Worm (Caenorhabditis elegans) whole organism, late embryonic: Measurements from ENCODE around the gene ifb-1.

Experiments used
- C08G9.2 ChIP-seq: sonication (generic microtip); optimal IDR thresholded peaks from 2 replicates; lab custom pipeline; 2016; ENCODE audit warnings: mild to moderate bottlenecking, missing genetic modification characterization, moderate library complexity, missing compliant biosample characterization
- C38D4.7 ChIP-seq: fragments of 200-800 bp; sonication (Bioruptor generic); optimal IDR thresholded peaks from 2 replicates; lab custom pipeline; 2018; ENCODE audit warnings: mild to moderate bottlenecking, missing genetic modification characterization, moderate library complexity, missing compliant biosample characterization
- K09A11.1 ChIP-seq: sonication (generic microtip); optimal IDR thresholded peaks from 2 replicates; lab custom pipeline; 2017; ENCODE audit warnings: antibody characterized with exemption, mild to moderate bottlenecking, missing genetic modification characterization, missing compliant biosample characterization; ENCODE audit not compliant: insufficient read depth
- Y22D7AL.16 ChIP-seq: sonication (generic microtip); optimal IDR thresholded peaks from 2 replicates; lab custom pipeline; 2016; ENCODE audit warnings: missing genetic modification characterization, missing compliant biosample characterization
- ama-1 ChIP-seq: fragments of 150-350 bp; optimal IDR thresholded peaks from 2 replicates; lab custom pipeline; 2014
- ceh-22 ChIP-seq: sonication (generic microtip); optimal IDR thresholded peaks from 2 replicates; lab custom pipeline; 2017; ENCODE audit warnings: missing biosample characterization, missing genetic modification characterization
- ceh-30 ChIP-seq: fragments of 150-350 bp; optimal IDR thresholded peaks from 2 replicates; lab custom pipeline; 2014; ENCODE audit warnings: missing biosample characterization, missing genetic modification characterization
- ceh-31 ChIP-seq: sonication (generic microtip); optimal IDR thresholded peaks from 2 replicates; lab custom pipeline; 2016; ENCODE audit warnings: missing genetic modification characterization, missing compliant biosample characterization
- ceh-34 ChIP-seq: sonication (generic microtip); optimal IDR thresholded peaks from 2 replicates; lab custom pipeline; 2016; ENCODE audit warnings: mild to moderate bottlenecking, missing genetic modification characterization, missing compliant biosample characterization
- ceh-45 ChIP-seq: fragments of 200-800 bp; sonication (Bioruptor generic); IDR thresholded peaks from 2 replicates; pipeline ENCODE4 v1.3.6; 2022; ENCODE audit warnings: missing genetic modification reagents, missing genetic modification characterization, missing compliant biosample characterization
- ceh-6 ChIP-seq: fragments of 200-800 bp; sonication (Bioruptor generic); optimal IDR thresholded peaks from 2 replicates; lab custom pipeline; 2018; ENCODE audit warnings: mild to moderate bottlenecking, missing genetic modification characterization, missing compliant biosample characterization
- dmd-4 ChIP-seq: sonication (generic microtip); optimal IDR thresholded peaks from 2 replicates; lab custom pipeline; 2016; ENCODE audit warnings: borderline replicate concordance, missing genetic modification characterization, missing compliant biosample characterization
- dve-1 ChIP-seq: sonication (generic microtip); optimal IDR thresholded peaks from 2 replicates; lab custom pipeline; 2017; ENCODE audit warnings: antibody characterized with exemption, mild to moderate bottlenecking, missing genetic modification characterization, missing compliant biosample characterization
- elt-2 ChIP-seq: sonication (generic microtip); optimal IDR thresholded peaks from 2 replicates; lab custom pipeline; 2016; ENCODE audit warnings: missing genetic modification reagents, missing genetic modification characterization, missing compliant biosample characterization
- ets-4 ChIP-seq: sonication (generic microtip); optimal IDR thresholded peaks from 2 replicates; lab custom pipeline; 2016; ENCODE audit warnings: missing genetic modification characterization, missing compliant biosample characterization
- gmeb-2 ChIP-seq: sonication (generic microtip); optimal IDR thresholded peaks from 2 replicates; lab custom pipeline; 2016; ENCODE audit warnings: missing genetic modification characterization, inconsistent platforms, missing compliant biosample characterization
- hlh-15 ChIP-seq: sonication (generic microtip); optimal IDR thresholded peaks from 2 replicates; lab custom pipeline; 2016; ENCODE audit warnings: missing genetic modification characterization, missing compliant biosample characterization
- hlh-30 ChIP-seq: sonication (generic microtip); optimal IDR thresholded peaks from 2 replicates; lab custom pipeline; 2017; ENCODE audit warnings: antibody characterized with exemption, missing genetic modification characterization, missing compliant biosample characterization; ENCODE audit not compliant: insufficient read depth
- hlh-6 ChIP-seq: sonication (generic microtip); optimal IDR thresholded peaks from 2 replicates; lab custom pipeline; 2016; ENCODE audit warnings: missing genotype, missing genetic modification characterization, missing compliant biosample characterization
- hlh-8 ChIP-seq: sonication (generic microtip); optimal IDR thresholded peaks from 2 replicates; lab custom pipeline; 2016; ENCODE audit warnings: missing genotype, missing genetic modification characterization, missing compliant biosample characterization
- lim-6 ChIP-seq: sonication (generic microtip); optimal IDR thresholded peaks from 2 replicates; lab custom pipeline; 2016; ENCODE audit warnings: missing genetic modification characterization, missing compliant biosample characterization
- madf-2 ChIP-seq: sonication (generic microtip); optimal IDR thresholded peaks from 2 replicates; lab custom pipeline; 2017; ENCODE audit warnings: missing genetic modification characterization, missing compliant biosample characterization
- nhr-11 ChIP-seq: fragments of 150-350 bp; optimal IDR thresholded peaks from 2 replicates; lab custom pipeline; 2014; ENCODE audit warnings: missing biosample characterization, missing genetic modification characterization
- nhr-232 ChIP-seq: sonication (generic microtip); optimal IDR thresholded peaks from 2 replicates; lab custom pipeline; 2016; ENCODE audit warnings: missing genetic modification characterization, missing compliant biosample characterization
- npax-4 ChIP-seq: sonication (generic microtip); optimal IDR thresholded peaks from 2 replicates; lab custom pipeline; 2016; ENCODE audit warnings: missing genetic modification characterization, missing compliant biosample characterization
- pag-3 ChIP-seq: sonication (generic microtip); optimal IDR thresholded peaks from 2 replicates; lab custom pipeline; 2016; ENCODE audit warnings: missing compliant biosample characterization, missing genetic modification characterization, borderline replicate concordance
- pat-9 ChIP-seq: fragments of 200-800 bp; sonication (Bioruptor generic); optimal IDR thresholded peaks from 2 replicates; lab custom pipeline; 2018; ENCODE audit warnings: mild to moderate bottlenecking, missing genetic modification characterization, moderate library complexity, missing compliant biosample characterization
- pax-1 ChIP-seq: fragments of 150-350 bp; optimal IDR thresholded peaks from 2 replicates; lab custom pipeline; 2014; ENCODE audit warnings: missing biosample characterization, missing genetic modification characterization
- pha-2 ChIP-seq: sonication (generic microtip); optimal IDR thresholded peaks from 2 replicates; lab custom pipeline; 2017; ENCODE audit warnings: mild to moderate bottlenecking, missing genetic modification characterization, missing compliant biosample characterization
- ref-2 ChIP-seq: sonication (generic microtip); optimal IDR thresholded peaks from 2 replicates; lab custom pipeline; 2016; ENCODE audit warnings: missing genetic modification characterization, missing compliant biosample characterization
- rnt-1 ChIP-seq: sonication (generic microtip); optimal IDR thresholded peaks from 2 replicates; lab custom pipeline; 2016; ENCODE audit warnings: missing genetic modification characterization, missing compliant biosample characterization
- sdc-2 ChIP-seq: sonication (generic microtip); optimal IDR thresholded peaks from 2 replicates; lab custom pipeline; 2016; ENCODE audit warnings: missing genotype, missing genetic modification characterization, missing compliant biosample characterization
- sox-2 ChIP-seq: fragments of 200-800 bp; sonication (Bioruptor generic); IDR thresholded peaks from 2 replicates; pipeline ENCODE4 v1.3.6; 2022; ENCODE audit warnings: missing genetic modification reagents, missing genetic modification characterization, missing compliant biosample characterization
- sox-4 ChIP-seq: sonication (generic microtip); optimal IDR thresholded peaks from 2 replicates; lab custom pipeline; 2017; ENCODE audit warnings: mild to moderate bottlenecking, missing genetic modification characterization, inconsistent platforms, missing compliant biosample characterization
- syd-9 ChIP-seq: sonication (generic microtip); optimal IDR thresholded peaks from 2 replicates; lab custom pipeline; 2016; ENCODE audit warnings: mild to moderate bottlenecking, missing genetic modification characterization, moderate library complexity, missing compliant biosample characterization
- tbx-2 ChIP-seq: sonication (generic microtip); optimal IDR thresholded peaks from 2 replicates; lab custom pipeline; 2016; ENCODE audit warnings: missing genetic modification characterization, missing compliant biosample characterization
- tbx-7 ChIP-seq: sonication (generic microtip); optimal IDR thresholded peaks from 2 replicates; lab custom pipeline; 2016; ENCODE audit warnings: missing genotype, missing genetic modification characterization, missing compliant biosample characterization
- unc-55 ChIP-seq: sonication (generic microtip); optimal IDR thresholded peaks from 2 replicates; lab custom pipeline; 2017; ENCODE audit warnings: missing biosample characterization, missing genetic modification reagents, missing genetic modification characterization
- ztf-16 ChIP-seq: sonication (generic microtip); optimal IDR thresholded peaks from 2 replicates; lab custom pipeline; 2017; ENCODE audit warnings: missing genetic modification characterization, missing compliant biosample characterization

Gene ifb-1

ce11 chrII:5794195-5794594 is 28.8 kb downstream of the ifb-1 start, which contains the start of gene acdh-8:
Gene acdh-8 (plus strand): TSS chrII:5794495.
- no peak for TF ChIP-seq ceh-22
- TF ChIP-seq pag-3 (tag; lab: Kevin White, UChicago): no peak
- TF ChIP-seq tbx-7: no peak
- no peak for TF ChIP-seq gmeb-2 (tag; lab: Kevin White, UChicago)
- no peak for TF ChIP-seq sdc-2 (tag; lab: Kevin White, UChicago)

DNA sequence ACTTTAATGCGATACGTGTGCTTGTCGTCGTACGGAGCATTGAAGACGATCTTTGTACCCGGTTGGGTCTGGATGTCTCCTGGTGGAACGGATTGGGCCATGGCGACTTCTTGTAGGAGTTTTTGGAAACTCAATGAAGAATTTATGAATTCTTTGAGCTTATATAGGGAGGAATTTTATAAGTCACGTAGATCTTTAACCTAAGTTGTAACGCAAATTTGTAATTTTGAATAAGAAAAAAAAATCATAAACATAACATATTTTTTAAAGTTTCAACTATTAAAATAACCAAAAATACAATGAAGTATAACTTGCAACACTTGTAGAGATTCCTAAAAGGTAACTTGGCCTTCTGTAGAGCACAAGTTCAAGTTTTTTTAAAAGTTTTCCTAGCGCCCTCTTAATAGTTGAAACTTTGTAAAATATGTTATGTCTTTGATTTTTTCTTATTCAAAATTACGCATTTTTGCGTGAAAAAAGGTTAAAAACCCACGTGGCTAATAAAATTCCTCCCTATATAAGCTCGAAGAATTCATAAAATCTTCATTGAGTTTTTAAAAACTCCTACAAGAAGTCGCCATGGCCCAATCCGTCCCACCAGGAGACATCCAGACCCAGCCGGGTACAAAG is 32.0 kb downstream of the ifb-1 start, which contains the start of the genes msp-63 and msp-142:
Gene msp-63 (minus strand): TSS at position 101 of the 630 bp plus-strand sequence.
Gene msp-142 (plus strand): TSS at position 580 of the 630 bp plus-strand sequence.
- no peak for TF ChIP-seq lim-6 (tag; lab: Kevin White, UChicago)
- TF ChIP-seq sox-4: no peak
- TF ChIP-seq dmd-4 (tag; lab: Kevin White, UChicago): no peak
- no peak for TF ChIP-seq nhr-232 (tag; lab: Kevin White, UChicago)
- no peak for TF ChIP-seq hlh-8 (tag; lab: Kevin White, UChicago)
- TF ChIP-seq C08G9.2: no peak
- TF ChIP-seq unc-55 (GFP tag; lab: Kevin White, UChicago): no peak
- TF ChIP-seq ets-4 (tag; lab: Kevin White, UChicago): no peak

ce11 chrII:5799553-5799952 is 34.1 kb downstream of the ifb-1 start, which contains the start of gene K05F1.8:
Gene K05F1.8 (minus strand): TSS chrII:5799653.
- no peak for TF ChIP-seq ceh-31 (tag; lab: Kevin White, UChicago)
- TF ChIP-seq K09A11.1 (tag; lab: Kevin White, UChicago): no peak
- TF ChIP-seq nhr-232 (tag; lab: Kevin White, UChicago): no peak
- no peak for TF ChIP-seq pha-2 (tag; lab: Kevin White, UChicago)
- no peak for TF ChIP-seq dve-1
- TF ChIP-seq rnt-1 (tag; lab: Kevin White, UChicago): no peak
- no peak for TF ChIP-seq pat-9
- TF ChIP-seq pax-1: no peak
- no peak for TF ChIP-seq syd-9 (tag; lab: Kevin White, UChicago)
- no peak for TF ChIP-seq hlh-15 (tag; lab: Kevin White, UChicago)
- TF ChIP-seq Y22D7AL.16 (tag; lab: Kevin White, UChicago): no peak
- TF ChIP-seq npax-4 (tag; lab: Kevin White, UChicago): no peak
- TF ChIP-seq ztf-16: no peak

DNA sequence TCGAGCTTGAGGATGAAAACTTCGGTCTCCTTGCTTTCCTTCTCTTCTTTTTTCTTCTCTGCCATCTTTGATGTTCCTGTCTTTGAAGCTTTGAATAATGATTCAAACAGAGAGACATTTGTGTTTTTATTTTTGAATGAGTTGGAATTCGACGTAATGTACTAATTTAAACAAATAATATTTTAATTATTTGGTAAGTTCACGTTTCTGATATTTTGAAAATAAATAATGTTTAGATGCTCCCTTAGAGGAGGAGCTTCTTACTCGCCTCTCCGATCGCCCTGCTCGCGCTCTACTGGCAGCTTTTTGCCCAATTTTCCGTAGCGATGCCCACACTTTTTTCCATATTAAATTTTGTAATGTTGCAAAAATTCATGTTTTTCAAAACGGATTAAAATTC is 35.7 kb downstream of the ifb-1 start, which contains the start of the genes K05F1.9 and K05F1.1:
Gene K05F1.9 (minus strand): TSS at position 101 of the 400 bp plus-strand sequence.
Gene K05F1.1 (plus strand): TSS at position 308 of the 400 bp plus-strand sequence.
- TF ChIP-seq ceh-22 (no peak), syd-9 (tag; lab: Kevin White, UChicago) (no peak), unc-55 (GFP tag; lab: Kevin White, UChicago) (no peak), dve-1 (no peak), pha-2 (tag; lab: Kevin White, UChicago) (no peak), ceh-30 (tag; lab: Kevin White, UChicago) (no peak), ref-2 (no peak), C38D4.7 (GFP tag; lab: Kevin White, UChicago) (no peak), sox-2 (GFP tag; lab: Robert Waterston, UW) (no peak), tbx-2 (tag; lab: Kevin White, UChicago) (no peak), nhr-11 (no peak), hlh-30 (tag; lab: Kevin White, UChicago) (no peak)

ce11 chrII:5804288-5804687 is 38.9 kb downstream of the ifb-1 start:
- no peak for TF ChIP-seq hlh-6 (tag; lab: Kevin White, UChicago)
- TF ChIP-seq ceh-45 (GFP tag; lab: Robert Waterston, UW): no peak
- TF ChIP-seq ztf-16: no peak
- TF ChIP-seq madf-2 (tag; lab: Kevin White, UChicago): no peak
- no peak for TF ChIP-seq ama-1 (lab: Kevin White, UChicago)
- TF ChIP-seq tbx-2 (tag; lab: Kevin White, UChicago): no peak
- no peak for TF ChIP-seq ceh-6 (GFP tag; lab: Kevin White, UChicago)
- no peak for TF ChIP-seq elt-2
- no peak for TF ChIP-seq ceh-34 (tag; lab: Kevin White, UChicago)
- TF ChIP-seq, all 69 proteins: peak for 0
